Worm (Caenorhabditis elegans): ENCODE results near the gene sma-9.

DNA sequence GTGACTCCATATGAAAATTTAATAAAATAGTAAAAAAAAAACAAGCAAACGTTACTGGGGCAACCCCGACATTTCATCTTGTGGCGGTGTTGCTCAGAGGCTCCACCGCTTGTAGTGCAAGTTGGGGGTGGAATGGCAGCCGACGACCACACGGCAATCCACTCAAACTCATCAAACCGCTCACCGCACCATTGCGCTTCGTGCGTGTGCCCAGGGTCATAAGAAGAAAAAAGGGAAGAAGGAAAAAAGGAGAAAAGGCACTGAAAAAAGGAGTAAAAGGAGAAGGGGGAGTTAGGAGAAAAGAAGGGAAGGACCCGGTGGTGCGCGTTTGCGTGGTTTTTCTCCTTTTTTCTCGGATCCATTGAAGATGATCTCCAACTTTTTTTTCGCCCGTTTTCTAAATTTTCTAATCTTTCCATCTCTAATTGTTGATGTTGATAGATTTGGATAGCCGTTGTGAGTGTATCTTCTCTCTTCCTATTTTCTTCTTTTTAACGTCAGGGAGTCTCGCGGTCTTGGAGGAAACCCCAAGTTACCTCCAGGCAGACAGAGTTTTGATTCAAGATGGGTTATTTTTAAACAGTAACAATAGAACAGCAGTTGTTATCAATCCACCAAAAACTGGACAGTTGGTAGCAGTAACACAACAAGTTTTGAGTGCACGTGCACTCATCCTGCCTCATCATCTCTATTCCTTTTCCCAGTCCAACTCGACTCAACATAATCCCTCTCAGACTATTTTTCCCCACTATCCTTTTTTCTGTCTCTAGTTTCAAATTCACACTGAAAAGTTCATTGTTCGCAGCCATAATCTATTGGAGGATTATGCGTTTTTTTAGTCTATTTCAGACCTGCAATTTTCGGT is 561 bp upstream of the sma-9 start:
- TF ChIP-seq ceh-82 (tag; optimal IDR thresholded peaks at IDR 0.05) (no peak), F44E2.7 (GFP tag; IDR thresholded peaks at IDR 0.05) (no peak), nhr-76 (tag; optimal IDR thresholded peaks at IDR 0.05) (no peak)
